Worm (Caenorhabditis elegans) whole organism, young adult: ENCODE data around the gene abu-5.
"Not testable (repeated sequence)": the region's sequence is repeated elsewhere in the genome, so short reads cannot be mapped to it uniquely, and the experiment has no call there.

ENCODE experiments used
- C17E4.6 ChIP-seq: fragments of 200-800 bp; sonication (Bioruptor generic); IDR thresholded peaks from 2 replicates; pipeline ENCODE4 v1.3.6; 2022; ENCODE audit warnings: missing genetic modification reagents, missing genetic modification characterization, missing compliant biosample characterization
- F10E7.11 ChIP-seq: sonication (generic microtip); optimal IDR thresholded peaks from 2 replicates; lab custom pipeline; 2017; ENCODE audit warnings: mild to moderate bottlenecking, missing genetic modification characterization, moderate library complexity, missing compliant biosample characterization
- Y53G8AR.9 ChIP-seq: fragments of 200-800 bp; sonication (Bioruptor generic); conservative IDR thresholded peaks from 2 replicates; pipeline ENCODE4 v1.3.6; 2022; ENCODE audit warnings: missing genetic modification reagents, missing genetic modification characterization, missing compliant biosample characterization
- Y67H2A.10 ChIP-seq: fragments of 200-800 bp; sonication (Bioruptor generic); conservative IDR thresholded peaks from 2 replicates; pipeline ENCODE4 v1.3.6; 2022; ENCODE audit warnings: missing genetic modification reagents, missing genetic modification characterization, missing compliant biosample characterization
- Y95B8A.8 ChIP-seq: fragments of 200-800 bp; sonication (Bioruptor generic); IDR thresholded peaks from 2 replicates; pipeline ENCODE4 v1.3.6; 2022; ENCODE audit warnings: missing genetic modification reagents, missing genetic modification characterization, missing compliant biosample characterization
- ZK185.1 ChIP-seq: sonication (generic microtip); optimal IDR thresholded peaks from 2 replicates; lab custom pipeline; 2016; ENCODE audit warnings: mild to moderate bottlenecking, missing genetic modification characterization, missing compliant biosample characterization; ENCODE audit not compliant: poor library complexity, severe bottlenecking
- ama-1 ChIP-seq, 3 experiments: fragments of 150-350 bp in 1 of 3; sonication (generic microtip) in 2 of 3; optimal IDR thresholded peaks; 2 replicates each; lab custom pipeline; 2014 to 2018; ENCODE audit warnings: missing biosample characterization in 2 of 3, missing genetic modification characterization in 2 of 3, missing genetic modification reagents in 2 of 3
- aptf-3 ChIP-seq: fragments of 200-800 bp; sonication (Bioruptor generic); IDR thresholded peaks from 2 replicates; pipeline ENCODE4 v1.3.6; 2022; ENCODE audit warnings: missing genetic modification characterization, missing compliant biosample characterization
- athp-1 ChIP-seq: sonication (generic microtip); optimal IDR thresholded peaks from 2 replicates; lab custom pipeline; 2017; ENCODE audit warnings: mild to moderate bottlenecking, missing genetic modification characterization, missing compliant biosample characterization
- attf-5 ChIP-seq: fragments of 200-800 bp; sonication (Bioruptor generic); optimal IDR thresholded peaks from 2 replicates; lab custom pipeline; 2018; ENCODE audit warnings: mild to moderate bottlenecking, missing genetic modification characterization, missing compliant biosample characterization
- ceh-40 ChIP-seq: fragments of 200-800 bp; sonication (Bioruptor generic); IDR thresholded peaks from 2 replicates; pipeline ENCODE4 v1.3.6; 2022; ENCODE audit warnings: missing genetic modification characterization, missing compliant biosample characterization
- ceh-58 ChIP-seq: fragments of 200-800 bp; sonication (Bioruptor generic); IDR thresholded peaks from 2 replicates; pipeline ENCODE4 v1.3.6; 2022; ENCODE audit warnings: missing genetic modification characterization, missing compliant biosample characterization
- chd-7 ChIP-seq: sonication (generic microtip); optimal IDR thresholded peaks from 2 replicates; lab custom pipeline; 2016; ENCODE audit warnings: mild to moderate bottlenecking, missing genetic modification characterization, moderate library complexity, missing compliant biosample characterization
- dox-1 ChIP-seq: fragments of 200-800 bp; sonication (Bioruptor generic); IDR thresholded peaks from 2 replicates; pipeline ENCODE4 v1.3.6; 2022; ENCODE audit warnings: missing genetic modification reagents, missing genetic modification characterization, missing compliant biosample characterization
- ekl-4 ChIP-seq: fragments of 200-800 bp; sonication (Bioruptor generic); IDR thresholded peaks from 2 replicates; pipeline ENCODE4 v1.3.6; 2022; ENCODE audit warnings: missing genetic modification reagents, missing genetic modification characterization, missing compliant biosample characterization
- hlh-26 ChIP-seq: fragments of 200-800 bp; sonication (Bioruptor generic); conservative IDR thresholded peaks from 2 replicates; pipeline ENCODE4 v1.3.6; 2022; ENCODE audit warnings: missing genetic modification reagents, missing genetic modification characterization, missing compliant biosample characterization
- hsf-1 ChIP-seq: fragments of 200-800 bp; sonication (Bioruptor generic); IDR thresholded peaks from 2 replicates; pipeline ENCODE4 v1.3.6; 2022; ENCODE audit warnings: missing genetic modification reagents, missing genetic modification characterization, missing compliant biosample characterization
- let-526 ChIP-seq: fragments of 200-800 bp; sonication (Bioruptor generic); IDR thresholded peaks from 2 replicates; pipeline ENCODE4 v1.3.6; 2022; ENCODE audit warnings: missing genetic modification reagents, missing genetic modification characterization, missing compliant biosample characterization
- madf-3 ChIP-seq: fragments of 200-800 bp; sonication (Bioruptor generic); IDR thresholded peaks from 2 replicates; pipeline ENCODE4 v1.3.6; 2022; ENCODE audit warnings: missing genetic modification reagents, missing genetic modification characterization, missing compliant biosample characterization
- madf-8 ChIP-seq: fragments of 200-800 bp; sonication (Bioruptor generic); conservative IDR thresholded peaks from 2 replicates; pipeline ENCODE4 v1.3.6; 2022; ENCODE audit warnings: missing genetic modification reagents, missing genetic modification characterization, missing compliant biosample characterization
- mes-4 ChIP-seq: sonication (generic microtip); optimal IDR thresholded peaks from 2 replicates; lab custom pipeline; 2016; ENCODE audit warnings: missing genotype, missing genetic modification characterization, missing compliant biosample characterization
- nfyb-1 ChIP-seq: fragments of 200-800 bp; sonication (Bioruptor generic); IDR thresholded peaks from 2 replicates; pipeline ENCODE4 v1.3.6; 2022; ENCODE audit warnings: missing genetic modification reagents, missing genetic modification characterization, missing compliant biosample characterization
- nhr-80 ChIP-seq: sonication (generic microtip); optimal IDR thresholded peaks from 2 replicates; lab custom pipeline; 2016; ENCODE audit warnings: missing genetic modification characterization, missing compliant biosample characterization
- rcor-1 ChIP-seq: fragments of 200-800 bp; sonication (Bioruptor generic); IDR thresholded peaks from 2 replicates; pipeline ENCODE4 v1.3.6; 2022; ENCODE audit warnings: missing genetic modification reagents, missing genetic modification characterization, missing compliant biosample characterization
- snpc-3.4 ChIP-seq: sonication (generic microtip); optimal IDR thresholded peaks from 2 replicates; lab custom pipeline; 2017; ENCODE audit warnings: missing genetic modification characterization, mild to moderate bottlenecking, missing compliant biosample characterization, antibody characterized with exemption, moderate library complexity, missing genotype, missing genetic modification reagents
- tbp1 ChIP-seq: fragments of 200-800 bp; sonication (Bioruptor generic); optimal IDR thresholded peaks from 2 replicates; lab custom pipeline; 2018; ENCODE audit warnings: mild to moderate bottlenecking, missing genetic modification characterization, missing compliant biosample characterization
- tlf-1 ChIP-seq: fragments of 200-800 bp; sonication (Bioruptor generic); optimal IDR thresholded peaks from 2 replicates; lab custom pipeline; 2018; ENCODE audit warnings: mild to moderate bottlenecking, missing genetic modification characterization, missing compliant biosample characterization
- unc-62 ChIP-seq: fragments of 150-350 bp; optimal IDR thresholded peaks from 2 replicates; lab custom pipeline; 2014; ENCODE audit warnings: missing biosample characterization, missing genetic modification reagents, missing genetic modification characterization
- ztf-25 ChIP-seq: fragments of 200-800 bp; sonication (Bioruptor generic); IDR thresholded peaks from 2 replicates; pipeline ENCODE4 v1.3.6; 2022; ENCODE audit warnings: missing genetic modification reagents, missing genetic modification characterization, missing compliant biosample characterization
- ztf-28 ChIP-seq: fragments of 200-800 bp; sonication (Bioruptor generic); IDR thresholded peaks from 2 replicates; pipeline ENCODE4 v1.3.6; 2022; ENCODE audit warnings: missing genetic modification reagents, missing genetic modification characterization, missing compliant biosample characterization
- ztf-3 ChIP-seq: fragments of 200-800 bp; sonication (Bioruptor generic); optimal IDR thresholded peaks from 2 replicates; lab custom pipeline; 2018; ENCODE audit warnings: mild to moderate bottlenecking, missing genetic modification characterization, missing compliant biosample characterization

abu-5 gene

ce11 chrIV:15631217-15631616 is 40.7 kb downstream of the abu-5 start, which contains the start of gene Y105C5A.9 (continued):
- TF ChIP-seq tbp1 (no peak), madf-3 (GFP tag; lab: Robert Waterston, UW) (no peak), F10E7.11 (tag; lab: Kevin White, UChicago) (no peak), ceh-58 (no peak), ZK185.1 (tag; lab: Kevin White, UChicago) (no peak), tlf-1 (GFP tag; lab: Kevin White, UChicago) (no peak)
- TF ChIP-seq, all 124 proteins: peak for 0

- peak; percentile 92 for TF ChIP-seq nfyb-1
These were observed 43.8 kb downstream of the abu-5 start, which contains the start of gene Y105C5A.1274 for ce11 chrIV:15634240-15634789. Gene Y105C5A.1274, plus strand, starts transcription at chrIV:15634739.

DNA sequence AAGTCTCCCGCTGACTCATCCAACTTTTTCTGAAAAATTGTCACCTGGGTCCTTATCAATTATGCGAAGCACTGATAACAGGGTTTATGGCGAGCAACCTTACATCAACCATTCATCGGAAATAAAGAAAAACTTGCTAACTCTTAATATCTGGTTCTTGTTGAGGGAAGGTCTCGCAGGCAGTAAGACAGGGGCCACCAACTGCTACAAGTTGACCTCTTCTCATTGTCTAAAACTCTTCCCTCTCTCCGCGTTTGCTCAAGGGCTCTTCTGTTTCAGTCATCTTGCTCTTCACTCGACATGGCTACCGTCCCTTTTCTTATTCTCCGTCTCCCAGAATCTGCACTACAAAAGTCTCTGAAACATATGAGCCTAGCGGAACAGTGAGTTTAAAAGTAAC is 45.0 kb downstream of the abu-5 start, which contains the start of gene Y105C5A.10:
Y105C5A.10 (plus strand) TSS at position 301 of the 400 bp plus-strand sequence.
- not testable (repeated sequence) for TF ChIP-seq ztf-25, aptf-3, hsf-1 (GFP tag; lab: Robert Waterston, UW)

- no peak for TF ChIP-seq hlh-26 (GFP tag; lab: Robert Waterston, UW)
- TF ChIP-seq ama-1 (optimal IDR thresholded peaks at IDR 0.05; lab: Kevin White, UChicago): no peak
- no peak for TF ChIP-seq ama-1 (GFP tag; optimal IDR thresholded peaks at IDR 0.05; lab: Kevin White, UChicago)
- TF ChIP-seq unc-62 (GFP tag; lab: Kevin White, UChicago): no peak
- TF ChIP-seq madf-8: no peak
- TF ChIP-seq Y53G8AR.9 (GFP tag; lab: Robert Waterston, UW): no peak
- no peak for TF ChIP-seq ztf-3 (GFP tag; lab: Kevin White, UChicago)
- no peak for TF ChIP-seq ztf-28 (GFP tag; lab: Robert Waterston, UW)
- no peak for TF ChIP-seq mes-4 (tag; lab: Kevin White, UChicago)
- TF ChIP-seq chd-7 (tag; lab: Kevin White, UChicago): no peak
- TF ChIP-seq C17E4.6 (GFP tag; lab: Robert Waterston, UW): no peak
- TF ChIP-seq ceh-40 (GFP tag; lab: Robert Waterston, UW): no peak
- no peak for TF ChIP-seq Y67H2A.10
- TF ChIP-seq snpc-3.4 (tag; lab: Kevin White, UChicago): no peak
- no peak for TF ChIP-seq ekl-4 (GFP tag; lab: Robert Waterston, UW)
- no peak for TF ChIP-seq rcor-1 (GFP tag; lab: Robert Waterston, UW)
- TF ChIP-seq ZK185.1 (tag; lab: Kevin White, UChicago): no peak
- no peak for TF ChIP-seq let-526 (GFP tag; lab: Robert Waterston, UW)
- no peak for TF ChIP-seq athp-1 (tag; lab: Kevin White, UChicago)
These were observed 48.7 kb downstream of the abu-5 start for ce11 chrIV:15639223-15639622.

- TF ChIP-seq attf-5 (GFP tag; lab: Kevin White, UChicago) (no peak), dox-1 (GFP tag; lab: Robert Waterston, UW) (peak; percentile 59), nhr-80 (tag; lab: Kevin White, UChicago) (peak; percentile 69), Y95B8A.8 (GFP tag; lab: Robert Waterston, UW) (no peak)
These were observed 50.4 kb downstream of the abu-5 start, which contains the start of gene Y105C5A.13 for ce11 chrIV:15640852-15641251. Gene Y105C5A.13, plus strand, starts transcription at chrIV:15641231.
